Worm (Caenorhabditis elegans) whole organism, dauer: ENCODE data around the gene vha-19.
"Not testable (repeated sequence)": the region's sequence is repeated elsewhere in the genome, so short reads cannot be mapped to it uniquely, and the experiment has no call there.

ENCODE experiments used
- unc-62 ChIP-seq: sonication (generic microtip); optimal IDR thresholded peaks from 2 replicates; lab custom pipeline; 2017; ENCODE audit warnings: missing biosample characterization, missing genetic modification reagents, missing genetic modification characterization

vha-19 gene

DNA sequence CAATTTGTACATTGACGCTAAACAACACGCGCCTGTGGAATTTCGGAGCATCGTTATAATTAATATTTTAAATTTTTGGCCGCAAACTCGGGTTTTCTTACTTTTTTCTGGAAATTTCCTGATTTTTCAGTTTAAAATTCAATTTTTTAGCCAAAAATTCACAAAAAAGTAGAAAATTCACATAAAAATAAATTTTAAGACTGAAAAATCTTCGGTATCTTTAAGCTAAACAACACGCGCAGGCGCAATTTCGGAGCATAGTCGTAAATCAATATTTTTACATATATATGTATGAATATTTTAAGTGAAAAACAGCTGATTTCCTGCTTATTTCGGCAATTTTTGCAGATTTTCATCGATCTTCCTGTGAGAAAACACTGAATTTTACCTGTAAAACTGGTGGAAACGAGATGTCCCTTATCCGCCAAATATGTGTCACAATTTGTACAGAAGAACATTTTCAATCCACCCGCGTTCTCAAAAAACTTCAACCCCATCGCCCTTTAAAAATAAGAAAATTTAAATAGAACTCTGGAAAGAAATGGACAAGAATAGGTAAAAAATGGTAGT, 13.4 kb downstream of the vha-19 start, which contains the start of gene B0546.3:
TSS of gene B0546.3 (minus strand) at position 504 of the 570 bp plus-strand sequence.
- TF ChIP-seq unc-62 (GFP tag; lab: Kevin White, UChicago) = no peak

ce11 chrIV:3383203-3383602, 14.2 kb downstream of the vha-19 start:
- no peak for TF ChIP-seq unc-62 (GFP tag; lab: Kevin White, UChicago)

- TF ChIP-seq unc-62 (GFP tag; lab: Kevin White, UChicago) = no peak
These were observed 15.1 kb downstream of the vha-19 start, which contains the start of gene B0546.4 for ce11 chrIV:3384047-3384446. B0546.4 (minus strand) TSS chrIV:3384147.

DNA sequence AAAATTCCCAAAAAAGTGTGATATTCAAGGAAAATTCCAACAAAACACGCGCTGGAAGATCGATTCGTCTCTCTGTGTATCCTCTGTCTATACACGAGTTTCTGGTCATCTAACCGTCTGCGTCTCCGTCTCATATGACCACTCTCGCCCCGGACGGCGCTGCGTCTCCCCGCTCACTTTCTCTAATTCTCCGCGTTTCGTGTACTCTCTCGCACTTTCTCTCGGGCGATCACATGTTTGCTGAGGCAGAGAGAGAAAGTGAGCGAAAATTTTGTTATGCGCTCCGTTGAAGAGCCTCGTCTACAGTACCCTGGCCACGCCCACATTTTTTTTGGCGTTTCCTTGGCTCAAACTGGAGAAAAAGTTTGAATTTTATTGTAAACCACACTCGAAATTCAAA, 15.6 kb downstream of the vha-19 start:
- no peak for TF ChIP-seq unc-62 (GFP tag; lab: Kevin White, UChicago)

DNA sequence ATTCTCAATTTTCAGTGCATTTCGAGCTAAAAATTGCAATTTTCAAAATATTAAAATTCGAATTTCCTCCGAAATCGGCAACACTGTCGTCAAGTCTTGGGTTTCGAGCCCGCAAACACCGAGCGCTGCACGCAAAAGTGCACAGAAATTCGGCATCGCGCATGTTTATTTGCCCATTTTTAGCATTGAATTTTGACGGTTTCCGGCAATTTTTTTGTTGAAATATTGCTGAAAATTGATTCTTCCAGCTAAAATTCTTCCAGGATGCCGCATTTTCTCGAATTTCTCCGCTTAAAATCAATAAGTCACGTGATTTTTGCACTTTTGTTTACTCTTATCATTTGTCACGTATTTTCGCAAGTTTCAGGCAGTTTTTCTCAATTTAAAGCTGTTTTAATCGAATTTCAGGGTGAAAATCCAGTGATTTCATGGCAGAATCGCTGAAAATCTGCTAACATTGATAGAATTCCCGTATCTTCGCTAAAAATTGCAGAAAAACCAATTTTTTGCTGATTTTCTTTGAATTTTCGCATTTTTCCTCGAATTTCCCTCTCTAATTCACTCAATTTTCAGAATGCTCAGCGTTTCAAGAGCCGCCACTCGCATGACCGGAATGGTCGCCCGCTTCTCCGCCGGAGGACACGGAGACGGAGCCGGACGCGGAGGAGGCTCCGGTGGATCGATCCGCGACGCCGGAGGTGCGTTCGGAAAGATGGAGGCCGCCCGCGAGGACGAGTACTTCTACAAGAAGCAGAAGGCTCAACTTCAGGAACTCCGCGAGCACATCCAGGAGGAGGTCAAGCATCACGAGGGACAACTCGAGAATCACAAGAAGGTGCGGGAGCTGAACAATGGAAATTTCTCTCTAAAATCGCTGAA, 16.6 kb downstream of the vha-19 start, which contains the start of gene mai-2:
TSS of gene mai-2 (plus strand) at position 574 of the 879 bp plus-strand sequence.
- no peak for TF ChIP-seq unc-62 (GFP tag; lab: Kevin White, UChicago)

DNA sequence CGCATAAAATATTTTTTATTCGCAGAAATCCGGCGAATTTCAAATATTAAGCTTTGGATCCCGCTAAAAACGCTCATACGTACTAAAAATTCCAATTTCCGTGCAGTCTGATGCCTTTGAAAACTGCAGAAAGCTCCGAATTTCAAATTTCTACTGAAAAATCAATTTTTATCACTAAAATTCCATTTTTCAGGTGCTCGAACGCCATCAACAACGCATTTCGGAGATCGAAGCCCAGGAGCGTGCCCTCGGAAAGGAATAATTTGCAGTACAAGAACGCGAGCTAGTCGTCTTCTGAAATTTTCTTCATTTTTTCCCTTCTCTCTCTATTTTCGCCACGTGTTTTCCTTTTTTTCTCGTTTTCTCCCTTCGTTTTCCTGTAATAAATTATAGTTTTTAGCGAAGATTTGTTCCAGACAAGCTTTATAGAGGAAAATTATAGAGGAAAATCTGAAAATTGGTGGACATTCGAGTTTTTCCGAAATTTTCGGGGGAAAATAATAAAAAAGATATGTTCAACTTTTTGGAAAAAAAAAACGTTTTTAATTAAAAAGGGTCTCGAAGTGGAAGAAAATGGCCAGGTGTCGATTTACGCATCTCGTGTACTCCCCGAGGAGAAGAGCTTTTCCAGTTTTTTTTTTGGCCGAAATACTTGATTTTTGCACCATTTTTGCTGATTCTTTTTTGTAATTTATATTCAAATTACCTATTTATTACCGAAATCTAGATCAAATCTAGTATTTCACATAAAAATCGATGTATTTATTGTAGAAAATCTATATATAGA, 17.7 kb downstream of the vha-19 start:
- no peak for TF ChIP-seq unc-62 (GFP tag; lab: Kevin White, UChicago)

DNA sequence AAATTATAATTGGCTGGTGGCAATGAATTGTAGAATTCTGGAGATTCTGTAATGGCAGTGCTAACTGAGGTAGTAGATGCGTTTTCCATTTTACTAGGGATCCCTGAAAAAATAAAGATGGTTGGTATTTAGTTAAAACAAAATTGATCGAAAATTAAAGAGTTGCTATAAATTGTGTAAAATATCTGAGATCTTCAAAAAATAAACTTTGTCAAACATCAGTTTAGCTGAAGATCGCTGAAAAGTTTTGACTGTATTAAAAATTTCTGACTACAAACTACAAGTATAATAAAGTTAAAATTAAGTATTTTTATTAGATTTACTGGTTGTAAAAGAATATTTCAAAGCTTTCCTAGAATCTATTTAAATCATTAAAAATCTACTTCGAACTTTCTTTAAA, 21.0 kb downstream of the vha-19 start, which contains the start of gene B0546.5:
TSS of gene B0546.5 (minus strand) at position 101 of the 400 bp plus-strand sequence.
- TF ChIP-seq unc-62 (GFP tag; lab: Kevin White, UChicago) = not testable (repeated sequence)

DNA sequence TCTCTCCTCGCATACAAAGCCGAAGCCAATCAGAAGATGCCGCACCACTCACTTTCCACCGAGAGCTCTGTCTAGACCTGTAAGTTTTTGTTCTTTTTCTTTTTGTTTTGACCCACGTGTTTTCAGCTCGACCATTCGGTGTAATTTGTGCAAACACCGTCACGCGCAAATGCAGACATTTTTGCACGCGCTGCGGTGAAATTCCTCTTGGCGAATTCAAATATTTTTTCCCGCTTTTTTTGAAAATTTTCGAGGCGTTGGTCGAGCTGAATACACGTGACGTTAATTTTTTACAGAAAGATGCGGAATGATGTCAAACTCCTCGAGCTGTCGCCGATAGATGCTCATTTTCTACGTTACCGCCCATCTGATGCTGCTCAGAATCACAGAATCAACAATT, 25.1 kb downstream of the vha-19 start, which contains the start of gene C04C3.4:
TSS of gene C04C3.4 (plus strand) at position 301 of the 400 bp plus-strand sequence.
- not testable (repeated sequence) for TF ChIP-seq unc-62 (GFP tag; lab: Kevin White, UChicago)

ce11 chrIV:3395581-3395980, 26.6 kb downstream of the vha-19 start, which contains the start of gene C04C3.14:
C04C3.14 (plus strand) TSS chrIV:3395881.
- TF ChIP-seq unc-62 (GFP tag; lab: Kevin White, UChicago) = no peak

- no peak for TF ChIP-seq unc-62 (GFP tag; lab: Kevin White, UChicago)
These were observed 29.1 kb downstream of the vha-19 start for ce11 chrIV:3398078-3398477.

DNA sequence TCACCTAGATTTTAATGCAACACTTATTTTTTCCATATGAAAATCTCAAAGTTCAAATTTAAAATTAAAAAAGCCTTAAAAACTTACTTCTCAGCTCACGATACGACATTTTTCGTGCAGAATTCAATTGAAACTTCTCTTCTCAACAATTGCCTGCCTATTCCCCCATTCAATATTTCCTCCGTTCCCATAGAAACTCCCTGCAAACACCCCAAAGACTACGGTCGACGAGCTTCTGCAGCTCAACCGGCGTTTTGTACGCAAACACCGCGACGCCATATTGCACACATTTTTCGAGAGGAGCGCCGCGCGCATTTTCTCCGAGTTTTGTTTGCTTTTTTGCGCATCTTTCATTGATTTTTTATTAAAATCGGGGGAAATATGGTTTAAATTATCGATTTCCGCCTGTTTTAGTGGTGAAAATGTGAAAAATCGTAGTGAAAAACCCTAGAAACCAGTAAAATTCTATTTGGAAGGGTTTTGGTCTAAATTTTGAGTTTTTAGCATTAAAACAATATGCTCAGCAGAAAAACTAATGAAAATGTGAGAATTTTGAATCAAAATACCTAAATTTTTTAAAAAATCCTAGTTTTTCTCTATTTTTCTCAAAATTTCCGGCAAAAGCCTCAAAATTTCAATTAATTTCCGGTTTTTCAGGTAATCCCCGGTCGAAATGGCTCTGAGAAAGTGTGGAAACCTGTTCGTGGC, 30.2 kb downstream of the vha-19 start, which contains the start of the genes dyf-3 and pdhb-1:
TSS of gene dyf-3 (minus strand) at position 217 of the 708 bp plus-strand sequence.
TSS of gene pdhb-1 (plus strand) at position 658 of the 708 bp plus-strand sequence.
- no peak for TF ChIP-seq unc-62 (GFP tag; lab: Kevin White, UChicago)

DNA sequence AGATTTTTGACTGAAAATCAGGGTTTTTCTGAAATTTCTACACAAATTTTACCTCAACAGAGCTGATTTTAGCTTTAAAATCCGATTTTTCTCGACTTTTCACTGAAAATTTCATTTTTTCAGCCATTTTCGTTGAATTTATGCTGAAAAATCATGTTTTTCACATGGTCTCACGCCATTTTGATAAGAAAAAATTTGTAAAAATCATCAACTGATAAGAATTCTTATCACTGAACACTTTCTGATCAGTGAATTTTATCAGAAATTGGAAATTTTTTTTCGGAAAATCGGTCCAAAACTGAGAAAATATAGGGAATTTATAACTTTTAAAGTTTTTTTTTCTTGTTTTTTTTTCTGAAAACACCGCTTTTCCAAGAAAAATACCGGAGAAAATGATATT, 31.9 kb downstream of the vha-19 start:
- TF ChIP-seq unc-62 (GFP tag; lab: Kevin White, UChicago) = no peak

DNA sequence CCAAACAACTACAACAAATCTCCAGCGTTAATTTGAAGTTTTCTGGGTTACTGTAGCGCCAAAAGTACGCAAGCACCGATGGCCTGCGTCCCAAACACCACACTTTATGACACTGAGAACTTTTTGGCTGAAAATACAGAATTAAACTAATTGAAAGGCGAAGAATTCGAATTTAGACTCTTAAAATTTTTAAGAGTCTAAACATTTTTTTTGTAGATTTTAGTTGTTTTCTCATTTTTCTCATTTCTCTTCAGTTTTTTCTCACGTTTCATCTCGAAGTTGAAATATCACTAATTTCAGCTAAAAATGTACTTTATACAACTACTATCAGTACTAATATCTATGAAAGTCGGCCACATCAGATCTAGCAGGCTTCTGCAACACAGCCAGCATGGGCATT, 46.4 kb downstream of the vha-19 start, which contains the start of gene lgc-9:
TSS of gene lgc-9 (plus strand) at position 301 of the 400 bp plus-strand sequence.
- no peak for TF ChIP-seq unc-62 (GFP tag; lab: Kevin White, UChicago)

- TF ChIP-seq unc-62 (GFP tag; lab: Kevin White, UChicago) = no peak
These were observed 49.7 kb downstream of the vha-19 start for ce11 chrIV:3418741-3419140.
